Fruit fly (Drosophila melanogaster): ENCODE results near the gene CG10969.

CG10969 gene

dm6 chr3L:12803159-12804034 is 22.5 kb upstream of the CG10969 start (continued):
- TF ChIP-seq CG1603 (tag; optimal IDR thresholded peaks at IDR 0.05) (no peak), MBD-R2 (GFP tag; IDR thresholded peaks at IDR 0.05) (peak; percentile 39), CG3726 (GFP tag; IDR thresholded peaks at IDR 0.05) (no peak), CG17361 (GFP tag; IDR thresholded peaks at IDR 0.05) (peak; percentile 70; the same call in 2 of the 3 replicates), Dbx (GFP tag; IDR thresholded peaks at IDR 0.05) (0 out of 3 replicates have a peak, but pooled peaks have one; percentile 50), Max (GFP tag; optimal IDR thresholded peaks at IDR 0.05) (no peak), ab (GFP tag; optimal IDR thresholded peaks at IDR 0.05) (no peak), luna (GFP tag; optimal IDR thresholded peaks at IDR 0.05) (peak; percentile 37), CG4820 (GFP tag; optimal IDR thresholded peaks at IDR 0.05) (no peak), Mad (GFP tag; optimal IDR thresholded peaks at IDR 0.05) (no peak), CG11504 (tag; optimal IDR thresholded peaks at IDR 0.05) (peak; percentile 67), CG13624 (GFP tag; optimal IDR thresholded peaks at IDR 0.05) (peak; percentile 58), bcd (GFP tag; optimal IDR thresholded peaks at IDR 0.05) (peak; percentile 45), tap (tag; optimal IDR thresholded peaks at IDR 0.05) (peak; percentile 37), row (GFP tag; IDR thresholded peaks at IDR 0.05) (peak; percentile 60; the same call in 2 of the 3 replicates), Ptx1 (GFP tag; IDR thresholded peaks at IDR 0.05) (no peak), CG18599 (GFP tag; optimal IDR thresholded peaks at IDR 0.05) (peak; percentile 42), CG34422 (GFP tag; IDR thresholded peaks at IDR 0.05) (peak; percentile 46; the same call in 1 of the 3 replicates), CG13775 (GFP tag; optimal IDR thresholded peaks at IDR 0.05) (peak; percentile 61), Taf1 (GFP tag; IDR thresholded peaks at IDR 0.05) (peak; percentile 48; the same call in 1 of the 2 replicates), CG2678 (tag; optimal IDR thresholded peaks at IDR 0.05) (peak; percentile 71), CG6791 (GFP tag; IDR thresholded peaks at IDR 0.05; ENCODE audit: partially characterized antibody) (no peak), sob (GFP tag; IDR thresholded peaks at IDR 0.05) (peak; percentile 6; the same call in 1 of the 2 replicates), pb (GFP tag; optimal IDR thresholded peaks at IDR 0.05) (peak; percentile 2), NC2β (GFP tag; optimal IDR thresholded peaks at IDR 0.05) (no peak), Poxn (GFP tag; IDR thresholded peaks at IDR 0.05) (no peak), CG15601 (tag; optimal IDR thresholded peaks at IDR 0.05) (no peak), B-H1 (GFP tag; IDR thresholded peaks at IDR 0.05) (peak; percentile 28; the same call in 1 of the 3 replicates), CG10147 (GFP tag; optimal IDR thresholded peaks at IDR 0.05) (peak; percentile 63), Fer3 (tag; optimal IDR thresholded peaks at IDR 0.05) (peak; percentile 44), CG7372 (GFP tag; IDR thresholded peaks at IDR 0.05) (no peak), H15 (GFP tag; IDR thresholded peaks at IDR 0.05) (no peak), CG2129 (GFP tag; IDR thresholded peaks at IDR 0.05; ENCODE audit: partially characterized antibody) (no peak), Xbp1 (GFP tag; optimal IDR thresholded peaks at IDR 0.05) (peak; percentile 33), Bdp1 (GFP tag; optimal IDR thresholded peaks at IDR 0.05) (no peak), odd (GFP tag; optimal IDR thresholded peaks at IDR 0.05) (peak; percentile 23), TFAM (GFP tag; optimal IDR thresholded peaks at IDR 0.05) (no peak), bowl (GFP tag; IDR thresholded peaks at IDR 0.05) (no peak), jumu (GFP tag; optimal IDR thresholded peaks at IDR 0.05) (no peak), tll (GFP tag; optimal IDR thresholded peaks at IDR 0.05) (no peak), CG4730 (GFP tag; IDR thresholded peaks at IDR 0.05) (no peak), bigmax (GFP tag; optimal IDR thresholded peaks at IDR 0.05) (no peak), CHES-1-like (GFP tag; optimal IDR thresholded peaks at IDR 0.05) (peak; percentile 65), ssp (GFP tag; IDR thresholded peaks at IDR 0.05) (no peak), Meics (GFP tag; optimal IDR thresholded peaks at IDR 0.05) (peak; percentile 81), cwo (GFP tag; optimal IDR thresholded peaks at IDR 0.05) (peak; percentile 93), E2f2 (GFP tag; IDR thresholded peaks at IDR 0.05) (no peak), CkIIα-i1 (GFP tag; IDR thresholded peaks at IDR 0.05) (no peak), PHDP (tag; optimal IDR thresholded peaks at IDR 0.05) (peak; percentile 17)
